Worm (Caenorhabditis elegans) whole organism, midembryonic: ENCODE measurements around the gene F48E8.4.

ENCODE experiments used
- T22C8.4 ChIP-seq: fragments of 200-800 bp; sonication (Bioruptor generic); IDR thresholded peaks from 2 replicates; pipeline ENCODE4 v1.3.6; 2022; ENCODE audit warnings: missing genetic modification characterization, missing compliant biosample characterization
- flt-1 ChIP-seq: fragments of 200-800 bp; sonication (Bioruptor generic); IDR thresholded peaks from 2 replicates; pipeline ENCODE4 v1.3.6; 2022; ENCODE audit warnings: missing genetic modification characterization, missing compliant biosample characterization
- klf-2 ChIP-seq: fragments of 200-800 bp; sonication (Bioruptor generic); conservative IDR thresholded peaks from 2 replicates; pipeline ENCODE4 v1.3.6; 2022; ENCODE audit warnings: missing genetic modification reagents, missing genetic modification characterization, missing compliant biosample characterization
- ref-1 ChIP-seq: fragments of 200-800 bp; sonication (Bioruptor generic); conservative IDR thresholded peaks from 2 replicates; pipeline ENCODE4 v1.3.6; 2022; ENCODE audit warnings: missing genetic modification reagents, missing genetic modification characterization, missing compliant biosample characterization
- tab-1 ChIP-seq: fragments of 200-800 bp; sonication (Bioruptor generic); IDR thresholded peaks from 2 replicates; pipeline ENCODE4 v1.3.6; 2022; ENCODE audit warnings: missing genetic modification characterization, missing compliant biosample characterization
- ztf-23 ChIP-seq: fragments of 200-800 bp; sonication (Bioruptor generic); IDR thresholded peaks from 2 replicates; pipeline ENCODE4 v1.3.6; 2022; ENCODE audit warnings: missing genetic modification reagents, missing genetic modification characterization, missing compliant biosample characterization
- ztf-29 ChIP-seq: fragments of 200-800 bp; sonication (Bioruptor generic); IDR thresholded peaks from 2 replicates; pipeline ENCODE4 v1.3.6; 2022; ENCODE audit warnings: missing genetic modification reagents, missing genetic modification characterization, missing compliant biosample characterization

- TF ChIP-seq tab-1 (no peak), T22C8.4 (GFP tag; lab: Robert Waterston, UW) (no peak), ztf-23 (GFP tag; lab: Robert Waterston, UW) (no peak), klf-2 (GFP tag; lab: Robert Waterston, UW) (no peak), ztf-29 (GFP tag; lab: Robert Waterston, UW) (no peak), flt-1 (GFP tag; lab: Robert Waterston, UW) (no peak), ref-1 (no peak)
Measured at ce11 chrIII:5419527-5419926, 33.9 kb upstream of the F48E8.4 start.
